Worm (Caenorhabditis elegans) whole organism, L1 larva: Measurements from ENCODE around the gene med-1.
A peak's percentile ranks its signal among the peaks of the same experiment; 100 is the strongest.

Experiments used
- C16A3.4 ChIP-seq: fragments of 150-350 bp; optimal IDR thresholded peaks from 2 replicates; lab custom pipeline; 2014; ENCODE audit warnings: missing biosample characterization, missing genetic modification characterization
- Y116A8C.19 ChIP-seq: sonication (generic microtip); optimal IDR thresholded peaks from 2 replicates; lab custom pipeline; 2016; ENCODE audit warnings: missing compliant biosample characterization, missing genetic modification characterization, borderline replicate concordance
- aha-1 ChIP-seq: fragments of 150-350 bp; optimal IDR thresholded peaks from 2 replicates; lab custom pipeline; 2014; ENCODE audit warnings: missing biosample characterization, missing genetic modification characterization
- ama-1 ChIP-seq: fragments of 150-350 bp; optimal IDR thresholded peaks from 2 replicates; lab custom pipeline; 2014
- blmp-1 ChIP-seq: fragments of 150-350 bp; optimal IDR thresholded peaks from 2 replicates; lab custom pipeline; 2014; ENCODE audit warnings: missing biosample characterization, missing genetic modification characterization
- ceh-82 ChIP-seq, 3 experiments: fragments of 150-350 bp in 1 of 3; sonication (generic microtip) in 2 of 3; optimal IDR thresholded peaks; 2 replicates each; lab custom pipeline; 2014 to 2017; ENCODE audit warnings: missing biosample characterization in 3 of 3, missing genetic modification characterization in 3 of 3
- ceh-90 ChIP-seq: sonication (generic microtip); optimal IDR thresholded peaks from 2 replicates; lab custom pipeline; 2016; ENCODE audit warnings: missing genetic modification characterization, missing compliant biosample characterization
- dsc-1 ChIP-seq: sonication (generic microtip); optimal IDR thresholded peaks from 2 replicates; lab custom pipeline; 2016; ENCODE audit warnings: mild to moderate bottlenecking, missing genetic modification characterization, missing compliant biosample characterization
- efl-1 ChIP-seq, 4 experiments: fragments of 150-350 bp; optimal IDR thresholded peaks in 3 of 4; peaks in 1 of 4; 1 replicate in 1 of 4; 2 replicates in 3 of 4; lab custom pipeline; 2014; ENCODE audit warnings: missing biosample characterization in 2 of 4, missing genetic modification characterization in 2 of 4, missing genetic modification reagents in 2 of 4
- efl-3 ChIP-seq: fragments of 200-800 bp; sonication (Bioruptor generic); optimal IDR thresholded peaks from 2 replicates; lab custom pipeline; 2018; ENCODE audit warnings: mild to moderate bottlenecking, missing genetic modification characterization, missing compliant biosample characterization
- egl-13 ChIP-seq: sonication (generic microtip); optimal IDR thresholded peaks from 2 replicates; lab custom pipeline; 2016; ENCODE audit warnings: missing genotype, missing genetic modification reagents, missing genetic modification characterization, missing compliant biosample characterization
- egl-27 ChIP-seq, 2 experiments: fragments of 150-350 bp in 1 of 2; sonication (generic microtip); optimal IDR thresholded peaks; 3 replicates each; lab custom pipeline; 2017 to 2018; ENCODE audit warnings: missing biosample characterization in 2 of 2, missing genetic modification characterization in 2 of 2, missing genetic modification reagents in 2 of 2
- fkh-10 ChIP-seq: sonication (generic microtip); optimal IDR thresholded peaks from 2 replicates; lab custom pipeline; 2017; ENCODE audit warnings: missing biosample characterization, missing genetic modification reagents, missing genetic modification characterization
- fkh-4 ChIP-seq: sonication (generic microtip); optimal IDR thresholded peaks from 2 replicates; lab custom pipeline; 2016; ENCODE audit warnings: missing compliant biosample characterization, missing genetic modification characterization, borderline replicate concordance
- fkh-8 ChIP-seq: sonication (generic microtip); optimal IDR thresholded peaks from 2 replicates; lab custom pipeline; 2016; ENCODE audit warnings: mild to moderate bottlenecking, missing genetic modification characterization, missing compliant biosample characterization
- fos-1 ChIP-seq: fragments of 150-350 bp; optimal IDR thresholded peaks from 2 replicates; lab custom pipeline; 2014; ENCODE audit warnings: missing biosample characterization, missing genetic modification characterization
- isw-1 ChIP-seq: fragments of 200-800 bp; sonication (Bioruptor generic); IDR thresholded peaks from 2 replicates; pipeline ENCODE4 v1.3.6; 2022; ENCODE audit warnings: missing genetic modification characterization, missing compliant biosample characterization
- lin-13 ChIP-seq: fragments of 150-350 bp; optimal IDR thresholded peaks from 2 replicates; lab custom pipeline; 2014; ENCODE audit warnings: missing biosample characterization, missing genetic modification reagents, missing genetic modification characterization
- lin-14 ChIP-seq: fragments of 200-800 bp; sonication (Bioruptor generic); optimal IDR thresholded peaks from 2 replicates; lab custom pipeline; 2018; ENCODE audit warnings: mild to moderate bottlenecking, missing genetic modification characterization, moderate library complexity, missing compliant biosample characterization
- lin-35 ChIP-seq, 2 experiments: fragments of 150-350 bp; optimal IDR thresholded peaks; 2 replicates each; lab custom pipeline; 2014; ENCODE audit warnings: missing biosample characterization in 2 of 2, missing genetic modification characterization in 2 of 2, missing genetic modification reagents in 2 of 2
- lin-39 ChIP-seq: fragments of 150-350 bp; optimal IDR thresholded peaks from 2 replicates; lab custom pipeline; 2014; ENCODE audit warnings: missing biosample characterization, missing genetic modification reagents, missing genetic modification characterization
- lir-3 ChIP-seq: sonication (generic microtip); optimal IDR thresholded peaks from 2 replicates; lab custom pipeline; 2016; ENCODE audit warnings: mild to moderate bottlenecking, missing genetic modification characterization, moderate library complexity, missing compliant biosample characterization; ENCODE audit not compliant: poor library complexity
- lsy-2 ChIP-seq, 2 experiments: fragments of 150-350 bp; optimal IDR thresholded peaks; 2 replicates each; lab custom pipeline; 2014; ENCODE audit warnings: missing biosample characterization in 2 of 2, missing genetic modification characterization in 2 of 2
- mdl-1 ChIP-seq, 2 experiments: fragments of 150-350 bp; optimal IDR thresholded peaks; 2 replicates each; lab custom pipeline; 2014 to 2017; ENCODE audit warnings: missing biosample characterization in 2 of 2, missing genetic modification characterization in 2 of 2, inconsistent platforms in 1 of 2
- mep-1 ChIP-seq: fragments of 150-350 bp; optimal IDR thresholded peaks from 2 replicates; lab custom pipeline; 2014; ENCODE audit warnings: missing biosample characterization, missing genetic modification characterization
- nhr-12 ChIP-seq: sonication (generic microtip); optimal IDR thresholded peaks from 2 replicates; lab custom pipeline; 2017; ENCODE audit warnings: missing biosample characterization, missing genetic modification characterization
- nhr-20 ChIP-seq: sonication (generic microtip); optimal IDR thresholded peaks from 2 replicates; lab custom pipeline; 2016; ENCODE audit warnings: mild to moderate bottlenecking, missing genetic modification characterization, missing compliant biosample characterization
- nhr-237 ChIP-seq: fragments of 150-350 bp; optimal IDR thresholded peaks from 2 replicates; lab custom pipeline; 2014; ENCODE audit warnings: missing biosample characterization, missing genetic modification characterization
- nhr-47 ChIP-seq: sonication (generic microtip); optimal IDR thresholded peaks from 2 replicates; lab custom pipeline; 2016; ENCODE audit warnings: mild to moderate bottlenecking, missing genetic modification characterization, moderate library complexity, missing compliant biosample characterization
- nhr-71 ChIP-seq: sonication (generic microtip); optimal IDR thresholded peaks from 2 replicates; lab custom pipeline; 2016; ENCODE audit warnings: mild to moderate bottlenecking, missing genetic modification characterization, moderate library complexity, missing compliant biosample characterization
- nhr-76 ChIP-seq: sonication (generic microtip); optimal IDR thresholded peaks from 2 replicates; lab custom pipeline; 2017; ENCODE audit warnings: missing biosample characterization, missing genetic modification characterization
- nhr-85 ChIP-seq: sonication (generic microtip); peaks from one replicate; lab custom pipeline; 2016; ENCODE audit warnings: missing genetic modification characterization, inconsistent platforms, missing compliant biosample characterization
- nhr-90 ChIP-seq: sonication (generic microtip); optimal IDR thresholded peaks from 2 replicates; lab custom pipeline; 2016; ENCODE audit warnings: mild to moderate bottlenecking, missing genetic modification characterization, missing compliant biosample characterization; ENCODE audit not compliant: poor library complexity
- pag-3 ChIP-seq: sonication (generic microtip); optimal IDR thresholded peaks from 2 replicates; lab custom pipeline; 2017; ENCODE audit warnings: missing genetic modification characterization, mild to moderate bottlenecking, missing compliant biosample characterization, antibody characterized with exemption, borderline replicate concordance; ENCODE audit not compliant: insufficient read depth
- pax-3 ChIP-seq: fragments of 200-800 bp; sonication (Bioruptor generic); optimal IDR thresholded peaks from 2 replicates; lab custom pipeline; 2018; ENCODE audit warnings: mild to moderate bottlenecking, missing genetic modification characterization, moderate library complexity, missing compliant biosample characterization
- pqm-1 ChIP-seq: sonication (generic microtip); optimal IDR thresholded peaks from 3 replicates; lab custom pipeline; 2017; ENCODE audit warnings: missing biosample characterization, missing genetic modification characterization
- snu-23 ChIP-seq: sonication (generic microtip); optimal IDR thresholded peaks from 2 replicates; lab custom pipeline; 2016; ENCODE audit warnings: missing genetic modification characterization, missing compliant biosample characterization
- sptf-1 ChIP-seq: fragments of 150-350 bp; optimal IDR thresholded peaks from 2 replicates; lab custom pipeline; 2014; ENCODE audit warnings: missing biosample characterization, missing genetic modification characterization
- swsn-7 ChIP-seq: sonication (generic microtip); optimal IDR thresholded peaks from 2 replicates; lab custom pipeline; 2016; ENCODE audit warnings: missing genetic modification characterization, missing compliant biosample characterization
- tbx-2 ChIP-seq: sonication (generic microtip); optimal IDR thresholded peaks from 2 replicates; lab custom pipeline; 2016; ENCODE audit warnings: missing genetic modification characterization, missing compliant biosample characterization
- tlp-1 ChIP-seq: fragments of 150-350 bp; optimal IDR thresholded peaks from 2 replicates; lab custom pipeline; 2014; ENCODE audit warnings: missing biosample characterization, missing genetic modification characterization
- unc-130 ChIP-seq: fragments of 150-350 bp; optimal IDR thresholded peaks from 2 replicates; lab custom pipeline; 2017; ENCODE audit warnings: missing biosample characterization, missing genetic modification characterization, inconsistent platforms
- unc-30 ChIP-seq: sonication (generic microtip); optimal IDR thresholded peaks from 2 replicates; lab custom pipeline; 2017; ENCODE audit warnings: missing biosample characterization, missing genetic modification characterization
- unc-86 ChIP-seq: sonication (generic microtip); optimal IDR thresholded peaks from 2 replicates; lab custom pipeline; 2016; ENCODE audit warnings: missing genetic modification characterization, missing compliant biosample characterization
- unc-98 ChIP-seq: fragments of 200-800 bp; sonication (Bioruptor generic); IDR thresholded peaks from 2 replicates; pipeline ENCODE4 v1.3.6; 2022; ENCODE audit warnings: missing genetic modification characterization, missing compliant biosample characterization
- vab-15 ChIP-seq: sonication (generic microtip); optimal IDR thresholded peaks from 2 replicates; lab custom pipeline; 2017; ENCODE audit warnings: missing genotype, mild to moderate bottlenecking, missing genetic modification characterization, missing compliant biosample characterization
- xbp-1 ChIP-seq: sonication (generic microtip); optimal IDR thresholded peaks from 2 replicates; lab custom pipeline; 2016; ENCODE audit warnings: missing genetic modification characterization, missing compliant biosample characterization
- zag-1 ChIP-seq: fragments of 150-350 bp; optimal IDR thresholded peaks from 2 replicates; lab custom pipeline; 2014; ENCODE audit warnings: missing biosample characterization, missing genetic modification characterization
- zip-4 ChIP-seq: fragments of 200-800 bp; sonication (Bioruptor generic); optimal IDR thresholded peaks from 2 replicates; lab custom pipeline; 2018; ENCODE audit warnings: mild to moderate bottlenecking, missing genetic modification characterization, moderate library complexity, missing compliant biosample characterization
- ztf-4 ChIP-seq: fragments of 150-350 bp; optimal IDR thresholded peaks from 2 replicates; lab custom pipeline; 2014; ENCODE audit warnings: missing biosample characterization, missing genetic modification characterization

med-1 gene

DNA sequence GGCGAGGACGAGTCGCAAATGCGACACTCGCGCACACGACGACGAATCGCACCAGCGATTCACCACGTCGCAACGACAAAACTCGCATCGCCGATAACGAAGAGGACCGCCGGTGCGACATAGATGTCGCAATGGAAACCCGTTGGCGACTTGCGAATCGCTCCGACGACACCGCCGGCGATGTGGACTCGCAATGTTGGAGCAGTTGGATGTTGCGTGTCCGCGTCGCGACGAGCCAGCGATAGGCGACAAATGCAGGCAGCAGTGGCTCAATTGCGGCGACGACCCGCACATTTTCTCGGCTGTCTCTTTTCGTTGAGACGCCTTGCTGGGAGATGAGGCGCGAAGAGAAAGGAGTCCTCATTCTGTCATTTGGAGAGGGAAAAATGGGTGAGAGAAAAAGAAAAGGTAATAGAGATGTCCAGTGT is 21.7 kb downstream of the med-1 start (continued):
- TF ChIP-seq fkh-10 (GFP tag; lab: Kevin White, UChicago) = peak; percentile 64
- TF ChIP-seq unc-30 (tag; lab: Kevin White, UChicago) = no peak
- TF ChIP-seq aha-1 (tag; lab: Kevin White, UChicago) = no peak
- TF ChIP-seq tlp-1 (tag; lab: Kevin White, UChicago) = no peak

DNA sequence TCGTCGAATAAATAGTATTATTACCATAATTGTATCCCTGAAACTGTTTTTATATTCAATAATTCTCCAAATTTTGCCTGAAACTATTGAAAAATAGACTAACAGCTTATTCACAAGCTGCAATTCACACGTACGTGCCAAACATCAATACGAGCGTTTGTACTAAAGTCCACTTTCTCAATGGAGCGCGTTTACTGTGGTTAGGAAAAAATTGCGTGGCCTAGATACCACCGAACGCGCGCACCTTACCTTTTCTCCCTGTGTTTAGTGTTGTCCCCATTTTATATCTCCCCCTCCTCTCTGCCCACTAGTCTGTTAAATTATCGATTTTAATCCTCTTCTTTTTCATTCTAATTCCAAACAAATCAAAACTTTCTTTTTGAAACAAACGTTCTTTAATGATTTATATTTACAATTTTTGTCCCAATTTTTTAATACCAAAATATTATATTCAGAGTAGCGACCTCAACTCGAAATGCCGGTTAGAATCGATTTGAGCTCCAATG is 23.9 kb downstream of the med-1 start, which contains the start of the genes T18D3.9 and T18D3.1:
Gene T18D3.9 (minus strand): TSS at position 168 of the 506 bp plus-strand sequence.
Gene T18D3.1 (plus strand): TSS at position 456 of the 506 bp plus-strand sequence.
- no peak for TF ChIP-seq fkh-10 (GFP tag; lab: Kevin White, UChicago)
- TF ChIP-seq mep-1 (tag; lab: Kevin White, UChicago) = peak; percentile 58
- TF ChIP-seq lin-35 (GFP tag; optimal IDR thresholded peaks at IDR 0.05; lab: Kevin White, UChicago) = peak; percentile 21 to 45
- TF ChIP-seq lir-3 = peak; percentile 1
- TF ChIP-seq C16A3.4 (tag; lab: Kevin White, UChicago) = peak; percentile 56
- peak; percentile 14 for TF ChIP-seq swsn-7
- TF ChIP-seq nhr-12 (tag; lab: Kevin White, UChicago) = no peak
- TF ChIP-seq nhr-237 (tag; lab: Kevin White, UChicago) = no peak
- TF ChIP-seq lin-13 (GFP tag; lab: Kevin White, UChicago) = peak; percentile 35
- TF ChIP-seq dsc-1 = peak; percentile 10
- TF ChIP-seq aha-1 (tag; lab: Kevin White, UChicago) = no peak
- no peak for TF ChIP-seq pax-3 (tag; lab: Kevin White, UChicago)
- TF ChIP-seq mdl-1 (tag; optimal IDR thresholded peaks at IDR 0.05; lab: Kevin White, UChicago) = peak in 1 of 2 experiments; percentile 20
- TF ChIP-seq efl-1 (optimal IDR thresholded peaks at IDR 0.05; lab: Kevin White, UChicago) = peak; percentile 9 to 25
- TF ChIP-seq efl-1 (GFP tag; optimal IDR thresholded peaks at IDR 0.05 in 1 of 2; lab: Kevin White, UChicago) = peak in 1 of 2 experiments; percentile 65
- no peak for TF ChIP-seq unc-98 (GFP tag; lab: Robert Waterston, UW)
- no peak for TF ChIP-seq zag-1 (tag; lab: Kevin White, UChicago)
- no peak for TF ChIP-seq pag-3 (tag; lab: Kevin White, UChicago)
- no peak for TF ChIP-seq lin-39 (tag; lab: Kevin White, UChicago)
- TF ChIP-seq ceh-82 (tag; optimal IDR thresholded peaks at IDR 0.05; lab: Kevin White, UChicago) = no peak
- no peak for TF ChIP-seq ama-1 (lab: Kevin White, UChicago)
- peak; percentile 79 for TF ChIP-seq lin-14 (GFP tag; lab: Kevin White, UChicago)
- TF ChIP-seq isw-1 (GFP tag; lab: Robert Waterston, UW) = no peak
- no peak for TF ChIP-seq Y116A8C.19 (tag; lab: Kevin White, UChicago)
- TF ChIP-seq pqm-1 (tag; lab: Kevin White, UChicago) = no peak
- TF ChIP-seq efl-3 (GFP tag; lab: Kevin White, UChicago) = no peak
- TF ChIP-seq zip-4 = no peak
- TF ChIP-seq egl-13 (tag; lab: Kevin White, UChicago) = no peak
- TF ChIP-seq nhr-76 (tag; lab: Kevin White, UChicago) = no peak
- TF ChIP-seq unc-130 (tag; lab: Kevin White, UChicago) = peak; percentile 12
- TF ChIP-seq vab-15 (tag; lab: Kevin White, UChicago) = no peak
- no peak for TF ChIP-seq unc-86 (tag; lab: Kevin White, UChicago)
- peak; percentile 22 to 45 for TF ChIP-seq lsy-2 (tag; optimal IDR thresholded peaks at IDR 0.05; lab: Kevin White, UChicago)
- TF ChIP-seq nhr-20 (tag; lab: Kevin White, UChicago) = peak; percentile 51
- TF ChIP-seq nhr-71 (tag; lab: Kevin White, UChicago) = peak; percentile 37
- peak; percentile 63 for TF ChIP-seq fkh-8 (tag; lab: Kevin White, UChicago)
- TF ChIP-seq blmp-1 (tag; lab: Kevin White, UChicago) = peak; percentile 68
- no peak for TF ChIP-seq egl-27 (tag; optimal IDR thresholded peaks at IDR 0.05; lab: Kevin White, UChicago)
- TF ChIP-seq fkh-4 = no peak
- no peak for TF ChIP-seq fos-1 (tag; lab: Kevin White, UChicago)
- TF ChIP-seq ceh-90 (tag; lab: Kevin White, UChicago) = no peak
- TF ChIP-seq nhr-90 = peak; percentile 36
- peak; percentile 17 for TF ChIP-seq xbp-1 (tag; lab: Kevin White, UChicago)
- no peak for TF ChIP-seq ztf-4
- peak; percentile 44 for TF ChIP-seq nhr-47 (tag; lab: Kevin White, UChicago)
- no peak for TF ChIP-seq nhr-85 (tag; lab: Kevin White, UChicago)
- TF ChIP-seq sptf-1 (tag; lab: Kevin White, UChicago) = no peak
- TF ChIP-seq tbx-2 = peak; percentile 23
- TF ChIP-seq snu-23 (GFP tag; lab: Kevin White, UChicago) = peak; percentile 49
